Worm (Caenorhabditis elegans) whole organism, L4/young adult: ENCODE results near the gene C15B12.8.

Experiments
- W03F9.2 ChIP-seq: fragments of 150-350 bp; optimal IDR thresholded peaks from 2 replicates; lab custom pipeline; 2014; ENCODE audit warnings: missing biosample characterization, missing genetic modification characterization
- dao-5 ChIP-seq: sonication (generic microtip); optimal IDR thresholded peaks from 2 replicates; lab custom pipeline; 2016; ENCODE audit warnings: missing genotype, missing genetic modification characterization, moderate library complexity, missing compliant biosample characterization
- him-1 ChIP-seq: sonication (generic microtip); optimal IDR thresholded peaks from 2 replicates; lab custom pipeline; 2016; ENCODE audit warnings: missing genotype, missing genetic modification reagents, missing genetic modification characterization, missing compliant biosample characterization

DNA sequence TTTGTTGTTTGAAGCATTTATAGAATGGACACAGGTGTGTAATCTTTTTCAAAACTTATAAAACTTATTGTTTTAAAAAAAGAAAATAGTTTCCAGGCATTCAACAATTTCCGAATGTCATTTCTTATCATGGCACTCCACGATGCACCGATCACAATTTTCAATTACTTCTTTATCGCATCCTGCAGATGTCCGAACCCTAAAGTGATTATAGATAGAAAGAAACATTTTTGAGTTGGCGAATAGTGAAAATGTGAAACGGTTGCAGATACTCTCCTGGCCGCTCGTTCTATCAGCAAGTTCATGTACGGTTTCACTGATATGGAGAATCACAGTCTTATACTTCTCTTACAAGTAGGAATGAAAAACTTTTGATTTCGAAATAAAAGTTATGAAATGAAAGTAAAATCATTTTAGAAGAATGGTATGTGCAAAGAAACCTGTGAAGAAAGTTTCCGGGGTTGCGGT is 11.0 kb upstream of the C15B12.8 start, which contains the start of gene C15B12.2:
- TF ChIP-seq him-1 (tag; lab: Kevin White, UChicago) (no peak), W03F9.2 (tag; lab: Kevin White, UChicago) (no peak), dao-5 (tag; lab: Kevin White, UChicago) (no peak)
